Worm (Caenorhabditis elegans) whole organism, L4 larva: ENCODE data around the gene W04D2.4.

Experiments used
- D1046.2 ChIP-seq: fragments of 200-800 bp; sonication (Bioruptor generic); IDR thresholded peaks from 2 replicates; pipeline ENCODE4 v1.3.6; 2022; ENCODE audit warnings: missing genetic modification characterization, missing compliant biosample characterization
- F26F4.8 ChIP-seq: fragments of 200-800 bp; sonication (Bioruptor generic); conservative IDR thresholded peaks from 2 replicates; pipeline ENCODE4 v1.3.6; 2022; ENCODE audit warnings: missing genetic modification characterization, missing compliant biosample characterization
- T20F7.1 ChIP-seq: fragments of 200-800 bp; sonication (Bioruptor generic); optimal IDR thresholded peaks from 2 replicates; lab custom pipeline; 2018; ENCODE audit warnings: mild to moderate bottlenecking, missing genetic modification characterization, missing compliant biosample characterization
- Y105C5A.15 ChIP-seq: fragments of 200-800 bp; sonication (Bioruptor generic); IDR thresholded peaks from 2 replicates; pipeline ENCODE4 v1.3.6; 2022; ENCODE audit warnings: missing genetic modification characterization, missing compliant biosample characterization
- Y48G9A.11 ChIP-seq: fragments of 200-800 bp; sonication (Bioruptor generic); IDR thresholded peaks from 2 replicates; pipeline ENCODE4 v1.3.6; 2022; ENCODE audit warnings: missing genetic modification reagents, missing genetic modification characterization, missing compliant biosample characterization
- Y5F2A.4 ChIP-seq: fragments of 200-800 bp; sonication (Bioruptor generic); optimal IDR thresholded peaks from 2 replicates; lab custom pipeline; 2018; ENCODE audit warnings: mild to moderate bottlenecking, missing genetic modification characterization, missing compliant biosample characterization
- Y75B8A.6 ChIP-seq: fragments of 200-800 bp; sonication (Bioruptor generic); IDR thresholded peaks from 2 replicates; pipeline ENCODE4 v1.3.6; 2022; ENCODE audit warnings: missing genetic modification reagents, missing genetic modification characterization, missing compliant biosample characterization
- ZK337.2 ChIP-seq: fragments of 200-800 bp; sonication (Bioruptor generic); IDR thresholded peaks from 2 replicates; pipeline ENCODE4 v1.3.6; 2022; ENCODE audit warnings: missing genetic modification reagents, missing genetic modification characterization, missing compliant biosample characterization
- aha-1 ChIP-seq: fragments of 150-350 bp; peaks from one replicate; lab custom pipeline; 2014; ENCODE audit warnings: missing biosample characterization, missing genetic modification characterization
- aly-2 ChIP-seq: sonication (generic microtip); optimal IDR thresholded peaks from 2 replicates; lab custom pipeline; 2018; ENCODE audit warnings: missing biosample characterization, missing genetic modification characterization
- arid-1 ChIP-seq: fragments of 200-800 bp; sonication (Bioruptor generic); conservative IDR thresholded peaks from 2 replicates; pipeline ENCODE4 v1.3.6; 2022; ENCODE audit warnings: missing genetic modification reagents, missing genetic modification characterization, missing compliant biosample characterization
- ces-1 ChIP-seq: fragments of 150-350 bp; sonication (generic microtip); optimal IDR thresholded peaks from 4 replicates; lab custom pipeline; 2014; ENCODE audit warnings: missing biosample characterization, missing genetic modification reagents, missing genetic modification characterization
- daf-16 ChIP-seq, 3 experiments: sonication (generic microtip); optimal IDR thresholded peaks; 2 replicates each; lab custom pipeline; 2016 to 2017; ENCODE audit warnings: missing genetic modification characterization in 3 of 3, missing genetic modification reagents in 3 of 3, mild to moderate bottlenecking in 2 of 3, missing compliant biosample characterization in 2 of 3, missing biosample characterization in 1 of 3, moderate library complexity in 1 of 3
- dmd-6 ChIP-seq: fragments of 200-800 bp; sonication (Bioruptor generic); IDR thresholded peaks from 2 replicates; pipeline ENCODE4 v1.3.6; 2022; ENCODE audit warnings: missing genetic modification reagents, missing genetic modification characterization, missing compliant biosample characterization
- dmd-9 ChIP-seq: fragments of 200-800 bp; sonication (Bioruptor generic); IDR thresholded peaks from 2 replicates; pipeline ENCODE4 v1.3.6; 2022; ENCODE audit warnings: missing genetic modification reagents, missing genetic modification characterization, missing compliant biosample characterization
- dve-1 ChIP-seq: sonication (generic microtip); optimal IDR thresholded peaks from 2 replicates; lab custom pipeline; 2017; ENCODE audit warnings: antibody characterized with exemption, mild to moderate bottlenecking, missing genetic modification characterization, missing compliant biosample characterization; ENCODE audit not compliant: insufficient read depth
- egl-27 ChIP-seq: sonication (generic microtip); optimal IDR thresholded peaks from 3 replicates; lab custom pipeline; 2017; ENCODE audit warnings: missing biosample characterization, missing genetic modification reagents, missing genetic modification characterization
- egl-43 ChIP-seq: fragments of 200-800 bp; sonication (Bioruptor generic); IDR thresholded peaks from 2 replicates; pipeline ENCODE4 v1.3.6; 2022; ENCODE audit warnings: missing genetic modification reagents, missing genetic modification characterization, missing compliant biosample characterization
- fkh-10 ChIP-seq: fragments of 150-350 bp; optimal IDR thresholded peaks from 2 replicates; lab custom pipeline; 2014; ENCODE audit warnings: missing biosample characterization, missing genetic modification reagents, missing genetic modification characterization
- hlh-11 ChIP-seq: fragments of 200-800 bp; sonication (Bioruptor generic); optimal IDR thresholded peaks from 2 replicates; lab custom pipeline; 2018; ENCODE audit warnings: mild to moderate bottlenecking, missing genetic modification characterization, missing compliant biosample characterization
- hlh-30 ChIP-seq: sonication (generic microtip); optimal IDR thresholded peaks from 2 replicates; lab custom pipeline; 2017; ENCODE audit warnings: antibody characterized with exemption, mild to moderate bottlenecking, missing genetic modification characterization, missing compliant biosample characterization; ENCODE audit not compliant: insufficient read depth
- lim-7 ChIP-seq: fragments of 200-800 bp; sonication (Bioruptor generic); IDR thresholded peaks from 2 replicates; pipeline ENCODE4 v1.3.6; 2022; ENCODE audit warnings: missing genetic modification characterization, missing compliant biosample characterization
- lin-29 ChIP-seq: fragments of 200-800 bp; sonication (Bioruptor generic); IDR thresholded peaks from 2 replicates; pipeline ENCODE4 v1.3.6; 2022; ENCODE audit warnings: missing genetic modification reagents, missing genetic modification characterization, missing compliant biosample characterization
- lin-38 ChIP-seq: fragments of 200-800 bp; sonication (Bioruptor generic); IDR thresholded peaks from 2 replicates; pipeline ENCODE4 v1.3.6; 2022; ENCODE audit warnings: missing genetic modification reagents, missing genetic modification characterization, missing compliant biosample characterization
- lsy-2 ChIP-seq, 2 experiments: fragments of 150-350 bp in 1 of 2; sonication (generic microtip) in 1 of 2; optimal IDR thresholded peaks; 2 replicates each; lab custom pipeline; 2014 to 2017; ENCODE audit warnings: missing biosample characterization in 2 of 2, missing genetic modification characterization in 2 of 2
- madf-5 ChIP-seq, 2 experiments: fragments of 200-800 bp; sonication (Bioruptor generic); IDR thresholded peaks; 2 replicates each; pipeline ENCODE4 v1.3.6; 2022; ENCODE audit warnings: missing compliant biosample characterization in 2 of 2, missing genetic modification characterization in 2 of 2
- mdt-29 ChIP-seq: fragments of 200-800 bp; sonication (Bioruptor generic); IDR thresholded peaks from 2 replicates; pipeline ENCODE4 v1.3.6; 2022; ENCODE audit warnings: missing genetic modification reagents, missing genetic modification characterization, missing compliant biosample characterization
- mep-1 ChIP-seq: fragments of 150-350 bp; sonication (generic microtip); optimal IDR thresholded peaks from 3 replicates; lab custom pipeline; 2014; ENCODE audit warnings: missing biosample characterization, missing genetic modification characterization
- mes-2 ChIP-seq: sonication (generic microtip); optimal IDR thresholded peaks from 2 replicates; lab custom pipeline; 2016; ENCODE audit warnings: missing genotype, mild to moderate bottlenecking, missing genetic modification characterization, missing compliant biosample characterization; ENCODE audit not compliant: poor library complexity, severe bottlenecking
- mxl-3 ChIP-seq: fragments of 200-800 bp; sonication (Bioruptor generic); optimal IDR thresholded peaks from 2 replicates; lab custom pipeline; 2018; ENCODE audit warnings: mild to moderate bottlenecking, missing genetic modification characterization, missing compliant biosample characterization
- nhr-102 ChIP-seq: sonication (generic microtip); optimal IDR thresholded peaks from 2 replicates; lab custom pipeline; 2016; ENCODE audit warnings: mild to moderate bottlenecking, missing genetic modification characterization, moderate library complexity, missing compliant biosample characterization
- nhr-11 ChIP-seq: fragments of 150-350 bp; optimal IDR thresholded peaks from 2 replicates; lab custom pipeline; 2014; ENCODE audit warnings: missing biosample characterization, missing genetic modification characterization
- nhr-25 ChIP-seq: sonication (generic microtip); optimal IDR thresholded peaks from 2 replicates; lab custom pipeline; 2017; ENCODE audit warnings: missing genetic modification characterization, mild to moderate bottlenecking, missing compliant biosample characterization, antibody characterized with exemption, moderate library complexity, borderline replicate concordance; ENCODE audit not compliant: insufficient read depth
- nhr-28 ChIP-seq: fragments of 150-350 bp; optimal IDR thresholded peaks from 2 replicates; lab custom pipeline; 2014; ENCODE audit warnings: missing biosample characterization, missing genetic modification characterization
- nhr-48 ChIP-seq: sonication (generic microtip); optimal IDR thresholded peaks from 2 replicates; lab custom pipeline; 2016; ENCODE audit warnings: mild to moderate bottlenecking, missing genetic modification characterization, missing compliant biosample characterization
- nhr-76 ChIP-seq: fragments of 150-350 bp; optimal IDR thresholded peaks from 2 replicates; lab custom pipeline; 2014; ENCODE audit warnings: missing biosample characterization, missing genetic modification characterization
- nhr-77 ChIP-seq: fragments of 150-350 bp; optimal IDR thresholded peaks from 2 replicates; lab custom pipeline; 2014; ENCODE audit warnings: missing biosample characterization, missing genetic modification characterization
- pha-4 ChIP-seq, 2 experiments: fragments of 150-350 bp in 1 of 2; fragments of 200-800 bp in 1 of 2; sonication (Bioruptor generic) in 1 of 2; IDR thresholded peaks in 1 of 2; optimal IDR thresholded peaks in 1 of 2; 2 replicates each; pipeline versions ENCODE4 v1.3.6 to Lab custom; 2014 to 2022; ENCODE audit warnings: missing genetic modification characterization in 2 of 2, missing genetic modification reagents in 2 of 2, missing biosample characterization in 1 of 2, missing compliant biosample characterization in 1 of 2
- php-3 ChIP-seq: fragments of 200-800 bp; sonication (Bioruptor generic); IDR thresholded peaks from 2 replicates; pipeline ENCODE4 v1.3.6; 2022; ENCODE audit warnings: missing genetic modification reagents, missing genetic modification characterization, missing compliant biosample characterization
- pqm-1 ChIP-seq: sonication (generic microtip); optimal IDR thresholded peaks from 2 replicates; lab custom pipeline; 2017; ENCODE audit warnings: missing biosample characterization, missing genetic modification characterization
- sdz-12 ChIP-seq: fragments of 200-800 bp; sonication (Bioruptor generic); optimal IDR thresholded peaks from 2 replicates; lab custom pipeline; 2018; ENCODE audit warnings: mild to moderate bottlenecking, missing genetic modification characterization, missing compliant biosample characterization
- spr-3 ChIP-seq: fragments of 200-800 bp; sonication (Bioruptor generic); optimal IDR thresholded peaks from 2 replicates; lab custom pipeline; 2018; ENCODE audit warnings: mild to moderate bottlenecking, missing genetic modification characterization, missing compliant biosample characterization
- tra-1 ChIP-seq: fragments of 200-800 bp; sonication (Bioruptor generic); IDR thresholded peaks from 2 replicates; pipeline ENCODE4 v1.3.6; 2022; ENCODE audit warnings: missing genetic modification reagents, missing genetic modification characterization, missing compliant biosample characterization
- vab-7 ChIP-seq: fragments of 200-800 bp; sonication (Bioruptor generic); IDR thresholded peaks from 2 replicates; pipeline ENCODE4 v1.3.6; 2022; ENCODE audit warnings: missing genetic modification reagents, missing genetic modification characterization, missing compliant biosample characterization
- zip-2 ChIP-seq: fragments of 150-350 bp; optimal IDR thresholded peaks from 2 replicates; lab custom pipeline; 2014; ENCODE audit warnings: missing biosample characterization, missing genetic modification characterization

The W04D2.4 gene

ce11 chrV:12512773-12513172 lies 15.2 kb upstream of the W04D2.4 start, which contains the start of the genes T28H10.2 and lgmn-1:
TSS of gene T28H10.2 (minus strand) at chrV:12512949.
TSS of gene lgmn-1 (plus strand) at chrV:12513056.
- no peak for TF ChIP-seq lin-38 (GFP tag; lab: Robert Waterston, UW)
- no peak for TF ChIP-seq spr-3 (GFP tag; lab: Kevin White, UChicago)
- TF ChIP-seq hlh-11 (tag; lab: Kevin White, UChicago): peak; percentile 84
- no peak for TF ChIP-seq madf-5 (GFP tag; IDR thresholded peaks at IDR 0.05; lab: Robert Waterston, UW)
- TF ChIP-seq lsy-2 (tag; optimal IDR thresholded peaks at IDR 0.05; lab: Kevin White, UChicago): peak in 1 of 2 experiments; percentile 20
- no peak for TF ChIP-seq zip-2
- TF ChIP-seq dmd-9 (GFP tag; lab: Robert Waterston, UW): no peak
- peak; percentile 77 for TF ChIP-seq dve-1 (tag; lab: Kevin White, UChicago)
- no peak for TF ChIP-seq vab-7 (GFP tag; lab: Robert Waterston, UW)
- TF ChIP-seq sdz-12 (GFP tag; lab: Kevin White, UChicago): no peak
- no peak for TF ChIP-seq D1046.2
- TF ChIP-seq daf-16 (GFP tag; optimal IDR thresholded peaks at IDR 0.05; lab: Kevin White, UChicago): peak in 1 of 2 experiments; percentile 31
- TF ChIP-seq daf-16 (tag; optimal IDR thresholded peaks at IDR 0.05; lab: Kevin White, UChicago): peak; percentile 91
- peak; percentile 84 for TF ChIP-seq hlh-30
- TF ChIP-seq nhr-77 (tag; lab: Kevin White, UChicago): peak; percentile 69
- no peak for TF ChIP-seq pha-4 (GFP tag; IDR thresholded peaks at IDR 0.05; lab: Robert Waterston, UW)
- no peak for TF ChIP-seq pha-4 (tag; optimal IDR thresholded peaks at IDR 0.05; lab: Kevin White, UChicago)
- peak; percentile 91 for TF ChIP-seq nhr-28 (tag; lab: Kevin White, UChicago)
- 0 out of 2 replicates have a peak, but pooled peaks have one; percentile 28 for TF ChIP-seq php-3 (GFP tag; lab: Robert Waterston, UW)
- peak; percentile 50 for TF ChIP-seq T20F7.1 (GFP tag; lab: Kevin White, UChicago)
- peak; percentile 78 for TF ChIP-seq dmd-6 (GFP tag; lab: Robert Waterston, UW)
- TF ChIP-seq fkh-10 (GFP tag; lab: Kevin White, UChicago): no peak
- TF ChIP-seq nhr-48 (tag; lab: Kevin White, UChicago): peak; percentile 17
- no peak for TF ChIP-seq Y5F2A.4
- TF ChIP-seq lin-29: no peak
- TF ChIP-seq mes-2: no peak
- TF ChIP-seq nhr-76: no peak
- TF ChIP-seq nhr-102 (tag; lab: Kevin White, UChicago): peak; percentile 11
- TF ChIP-seq mep-1 (tag; lab: Kevin White, UChicago): peak; percentile 21
- TF ChIP-seq pqm-1: peak; percentile 94
- no peak for TF ChIP-seq aly-2 (tag; lab: Kevin White, UChicago)
- TF ChIP-seq, all 104 proteins: peak for 14

ce11 chrV:12511946-12512345 lies 14.4 kb upstream of the W04D2.4 start:
- TF ChIP-seq nhr-76 (no peak), nhr-28 (tag; lab: Kevin White, UChicago) (peak; percentile 45), Y48G9A.11 (no peak), egl-27 (tag; lab: Kevin White, UChicago) (no peak), arid-1 (no peak), Y105C5A.15 (GFP tag; lab: Robert Waterston, UW) (no peak), ZK337.2 (GFP tag; lab: Robert Waterston, UW) (no peak), mdt-29 (no peak), egl-43 (GFP tag; lab: Robert Waterston, UW) (no peak), dmd-9 (GFP tag; lab: Robert Waterston, UW) (no peak), mxl-3 (GFP tag; lab: Kevin White, UChicago) (peak; percentile 51), aha-1 (tag; lab: Kevin White, UChicago) (peak; percentile 78), tra-1 (GFP tag; lab: Robert Waterston, UW) (no peak), Y75B8A.6 (GFP tag; lab: Robert Waterston, UW) (no peak), Y5F2A.4 (no peak), ces-1 (GFP tag; lab: Kevin White, UChicago) (no peak), F26F4.8 (GFP tag; lab: Robert Waterston, UW) (no peak), nhr-11 (tag; lab: Kevin White, UChicago) (no peak), nhr-25 (tag; lab: Kevin White, UChicago) (no peak), hlh-30 (no peak), lim-7 (GFP tag; lab: Robert Waterston, UW) (no peak)
